Worm (Caenorhabditis elegans) whole organism, L4 larva: ENCODE data around the gene F11A10.6.

Experiments
- F10B5.3 ChIP-seq: sonication (generic microtip); optimal IDR thresholded peaks from 2 replicates; lab custom pipeline; 2016; ENCODE audit warnings: mild to moderate bottlenecking, missing genetic modification characterization, missing compliant biosample characterization
- F49E8.2 ChIP-seq: sonication (generic microtip); optimal IDR thresholded peaks from 2 replicates; lab custom pipeline; 2016; ENCODE audit warnings: missing compliant biosample characterization, mild to moderate bottlenecking, missing genetic modification characterization, borderline replicate concordance
- ama-1 ChIP-seq: fragments of 150-350 bp; optimal IDR thresholded peaks from 2 replicates; lab custom pipeline; 2014; ENCODE audit warnings: inconsistent platforms, mixed read lengths
- cey-2 ChIP-seq: sonication (generic microtip); optimal IDR thresholded peaks from 3 replicates; lab custom pipeline; 2017; ENCODE audit warnings: missing genetic modification characterization, mild to moderate bottlenecking, missing compliant biosample characterization, antibody characterized with exemption, borderline replicate concordance; ENCODE audit not compliant: insufficient read depth
- dve-1 ChIP-seq: sonication (generic microtip); optimal IDR thresholded peaks from 2 replicates; lab custom pipeline; 2017; ENCODE audit warnings: antibody characterized with exemption, mild to moderate bottlenecking, missing genetic modification characterization, missing compliant biosample characterization; ENCODE audit not compliant: insufficient read depth
- lin-13 ChIP-seq: fragments of 150-350 bp; optimal IDR thresholded peaks from 2 replicates; lab custom pipeline; 2014; ENCODE audit warnings: missing biosample characterization, missing genetic modification reagents, missing genetic modification characterization
- mdl-1 ChIP-seq, 2 experiments: fragments of 150-350 bp in 1 of 2; sonication (generic microtip) in 1 of 2; optimal IDR thresholded peaks; 2 replicates each; lab custom pipeline; 2014 to 2017; ENCODE audit warnings: missing biosample characterization in 2 of 2, missing genetic modification characterization in 2 of 2
- spr-1 ChIP-seq: sonication (generic microtip); optimal IDR thresholded peaks from 2 replicates; lab custom pipeline; 2016; ENCODE audit warnings: mild to moderate bottlenecking, missing genetic modification characterization, missing compliant biosample characterization
- unc-130 ChIP-seq: sonication (generic microtip); optimal IDR thresholded peaks from 2 replicates; lab custom pipeline; 2016; ENCODE audit warnings: missing genetic modification reagents, missing genetic modification characterization, missing compliant biosample characterization
- unc-39 ChIP-seq: sonication (generic microtip); optimal IDR thresholded peaks from 2 replicates; lab custom pipeline; 2017; ENCODE audit warnings: missing biosample characterization, missing genetic modification characterization
- unc-62 ChIP-seq, 3 experiments: fragments of 150-350 bp in 1 of 3; sonication (generic microtip); optimal IDR thresholded peaks in 2 of 3; peaks in 1 of 3; 1 replicate in 1 of 3; 2 replicates in 2 of 3; lab custom pipeline; 2014 to 2017; ENCODE audit warnings: missing biosample characterization in 3 of 3, missing genetic modification characterization in 3 of 3, missing genetic modification reagents in 3 of 3, missing genotype in 1 of 3

DNA sequence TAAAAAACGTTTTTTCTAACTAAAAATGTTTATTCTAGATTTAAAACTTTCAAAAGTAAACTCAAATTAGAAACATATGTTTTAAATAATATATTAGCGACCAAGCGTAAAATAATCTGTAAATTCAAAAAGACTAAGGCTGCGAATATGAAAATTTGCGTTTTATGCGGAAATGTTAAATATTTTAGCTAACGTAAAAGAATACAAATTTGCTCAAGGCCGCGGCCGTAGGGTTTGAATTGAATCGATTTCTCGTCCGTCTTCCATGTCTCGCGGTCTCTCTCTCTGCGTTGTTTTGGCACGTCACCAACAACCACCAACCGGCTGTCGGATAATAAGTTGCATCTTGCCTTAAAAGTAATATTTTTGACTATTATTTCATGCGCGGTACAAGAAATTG lies 4.4 kb upstream of the F11A10.6 start, which contains the start of gene F11A10.5:
- TF ChIP-seq unc-62 (GFP tag; optimal IDR thresholded peaks at IDR 0.05 in 1 of 2; lab: Kevin White, UChicago) (peak in 1 of 2 experiments; percentile 48), unc-62 (tag; optimal IDR thresholded peaks at IDR 0.05; lab: Kevin White, UChicago) (no peak), F10B5.3 (tag; lab: Kevin White, UChicago) (no peak), ama-1 (lab: Kevin White, UChicago) (no peak), F49E8.2 (tag; lab: Kevin White, UChicago) (no peak), spr-1 (tag; lab: Kevin White, UChicago) (no peak), mdl-1 (tag; optimal IDR thresholded peaks at IDR 0.05; lab: Kevin White, UChicago) (no peak), unc-130 (GFP tag; lab: Kevin White, UChicago) (no peak), lin-13 (GFP tag; lab: Kevin White, UChicago) (no peak), cey-2 (tag; lab: Kevin White, UChicago) (no peak), unc-39 (tag; lab: Kevin White, UChicago) (no peak), dve-1 (tag; lab: Kevin White, UChicago) (no peak)
